Fruit fly (Drosophila melanogaster) whole organism, embryonic: ENCODE measurements around the gene Muc4B.

Experiments used
- Atf6 ChIP-seq: fragments of 200-800 bp; sonication (Bioruptor generic); IDR thresholded peaks from 2 replicates; pipeline ENCODE4 v1.3.6; 2022; ENCODE audit warnings: missing biosample characterization, missing genetic modification characterization
- amos ChIP-seq: fragments of 200-800 bp; sonication (Bioruptor generic); IDR thresholded peaks from 2 replicates; pipeline ENCODE4 v1.3.6; 2022; ENCODE audit warnings: missing biosample characterization, missing genetic modification characterization; ENCODE audit not compliant: partially characterized antibody
- dan ChIP-seq: fragments of 200-800 bp; sonication (Bioruptor generic); IDR thresholded peaks from 2 replicates; pipeline ENCODE4 v1.3.6; 2022; ENCODE audit warnings: missing biosample characterization, missing genetic modification characterization

DNA sequence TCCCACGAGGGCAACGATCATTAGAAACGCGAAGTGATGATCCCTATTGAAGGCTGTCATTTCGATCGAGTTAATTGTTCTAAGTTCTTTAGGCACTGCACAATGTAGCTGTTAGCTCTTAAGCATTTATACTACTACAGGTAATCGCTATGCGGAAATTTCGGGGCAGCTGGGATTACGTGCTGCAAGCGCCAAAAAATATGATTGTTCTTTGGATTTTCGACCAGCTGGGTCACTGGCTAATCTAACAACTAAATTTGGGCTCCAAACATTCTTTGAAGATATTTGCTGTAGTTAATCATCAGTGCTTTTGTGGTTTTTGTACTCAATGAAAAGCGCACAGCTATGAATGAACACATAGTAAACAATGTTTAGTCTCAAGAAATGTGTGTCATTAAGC, 28.6 kb downstream of the Muc4B start, which contains the start of gene CG15571:
- no peak for TF ChIP-seq dan (GFP tag; lab: Robert Waterston, UW)
- no peak for TF ChIP-seq amos (GFP tag; lab: Robert Waterston, UW)
- no peak for TF ChIP-seq Atf6 (GFP tag; lab: Robert Waterston, UW)
